Fruit fly (Drosophila melanogaster): Measurements from ENCODE around the gene CG31697.

DNA sequence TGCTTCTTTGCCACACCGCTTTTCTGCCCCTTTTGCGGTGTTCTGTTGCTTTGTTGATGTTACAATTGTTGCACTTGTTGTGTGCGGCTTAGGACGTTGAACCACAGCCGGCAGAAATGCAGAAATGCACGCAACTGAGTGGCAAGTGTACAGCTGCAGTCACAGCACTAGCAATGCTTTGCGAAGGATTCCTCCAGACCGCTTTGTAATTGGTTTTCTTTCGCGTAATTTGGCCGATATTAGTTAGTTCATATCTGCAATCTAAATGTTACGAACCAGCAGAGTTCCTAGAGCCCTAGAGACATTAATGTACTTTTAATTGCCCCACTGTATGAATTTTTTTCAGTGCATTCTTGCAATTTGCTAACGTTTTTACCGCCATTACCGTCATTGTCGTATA lies 39.1 kb downstream of the CG31697 start:
- no peak for TF ChIP-seq psq (optimal IDR thresholded peaks at IDR 0.05)
- no peak for TF ChIP-seq Sin3A (optimal IDR thresholded peaks at IDR 0.05)
- no peak for TF ChIP-seq Myc (optimal IDR thresholded peaks at IDR 0.05)
- no peak for TF ChIP-seq ttk (optimal IDR thresholded peaks at IDR 0.05)

Data from Kc167 (cell line).